Fruit fly (Drosophila melanogaster) whole organism, prepupa: ENCODE measurements around the gene eIF4E1.
A peak's percentile ranks its signal among the peaks of the same experiment; 100 is the strongest.

ENCODE experiments used
- Blimp-1 ChIP-seq: fragments of 200-800 bp; sonication (Bioruptor generic); optimal IDR thresholded peaks from 3 replicates; lab custom pipeline; 2017; ENCODE audit warnings: missing biosample characterization, missing genetic modification characterization, mild to moderate bottlenecking, moderate library complexity, missing genetic modification reagents
- CG10631 ChIP-seq: fragments of 200-800 bp; sonication (Bioruptor generic); optimal IDR thresholded peaks from 2 replicates; lab custom pipeline; 2016; ENCODE audit warnings: missing biosample characterization, missing genetic modification characterization
- CG10669 ChIP-seq: fragments of 200-800 bp; sonication (Bioruptor generic); optimal IDR thresholded peaks from 3 replicates; lab custom pipeline; 2018; ENCODE audit warnings: missing biosample characterization, mild to moderate bottlenecking, missing genetic modification characterization, moderate library complexity
- CG11294 ChIP-seq: fragments of 200-800 bp; sonication (Bioruptor generic); IDR thresholded peaks from 2 replicates; pipeline ENCODE4 v1.3.6; 2022; ENCODE audit warnings: missing biosample characterization, missing genetic modification characterization
- CG11762 ChIP-seq: fragments of 200-800 bp; sonication (Bioruptor generic); optimal IDR thresholded peaks from 3 replicates; lab custom pipeline; 2016; ENCODE audit warnings: missing biosample characterization, missing genetic modification characterization; ENCODE audit not compliant: insufficient read depth
- CG11902 ChIP-seq: fragments of 200-800 bp; sonication (Bioruptor generic); optimal IDR thresholded peaks from 3 replicates; lab custom pipeline; 2016; ENCODE audit warnings: missing biosample characterization, missing genetic modification characterization
- CG1621 ChIP-seq: fragments of 200-800 bp; sonication (Bioruptor generic); optimal IDR thresholded peaks from 3 replicates; lab custom pipeline; 2018; ENCODE audit warnings: missing biosample characterization, mild to moderate bottlenecking, missing genetic modification characterization
- CG16779 ChIP-seq: fragments of 200-800 bp; sonication (Bioruptor generic); optimal IDR thresholded peaks from 3 replicates; lab custom pipeline; 2017; ENCODE audit warnings: missing biosample characterization, mild to moderate bottlenecking, missing genetic modification characterization
- CG3032 ChIP-seq: fragments of 200-800 bp; optimal IDR thresholded peaks from 2 replicates; lab custom pipeline; 2019; ENCODE audit warnings: missing biosample characterization, mild to moderate bottlenecking, missing genetic modification characterization, moderate library complexity
- CG31627 ChIP-seq: fragments of 200-800 bp; sonication (Bioruptor generic); optimal IDR thresholded peaks from 3 replicates; lab custom pipeline; 2016; ENCODE audit warnings: missing biosample characterization, missing genetic modification characterization
- CG34406 ChIP-seq: fragments of 200-800 bp; sonication (Bioruptor generic); optimal IDR thresholded peaks from 3 replicates; lab custom pipeline; 2016; ENCODE audit warnings: missing biosample characterization, missing genetic modification characterization
- CG3919 ChIP-seq: fragments of 200-800 bp; sonication (Bioruptor generic); optimal IDR thresholded peaks from 3 replicates; lab custom pipeline; 2016; ENCODE audit warnings: missing biosample characterization, missing genetic modification characterization
- CG4318 ChIP-seq: fragments of 200-800 bp; sonication (Bioruptor generic); optimal IDR thresholded peaks from 3 replicates; lab custom pipeline; 2017; ENCODE audit warnings: missing biosample characterization, mild to moderate bottlenecking, missing genetic modification characterization
- CG6163 ChIP-seq: fragments of 200-800 bp; sonication (Bioruptor generic); IDR thresholded peaks from 3 replicates; pipeline ENCODE4 v1.3.6; 2022; ENCODE audit warnings: missing biosample characterization, missing genetic modification characterization
- CG6276 ChIP-seq: fragments of 200-800 bp; sonication (Bioruptor generic); optimal IDR thresholded peaks from 2 replicates; lab custom pipeline; 2017; ENCODE audit warnings: missing biosample characterization, mild to moderate bottlenecking, missing genetic modification characterization
- CG6792 ChIP-seq: fragments of 200-800 bp; sonication (Bioruptor generic); optimal IDR thresholded peaks from 3 replicates; lab custom pipeline; 2016; ENCODE audit warnings: missing biosample characterization, missing genetic modification characterization
- CG6854 ChIP-seq: fragments of 200-800 bp; sonication (Bioruptor generic); optimal IDR thresholded peaks from 2 replicates; lab custom pipeline; 2017; ENCODE audit warnings: missing biosample characterization, mild to moderate bottlenecking, missing genetic modification characterization
- CG7368 ChIP-seq: fragments of 200-800 bp; sonication (Bioruptor generic); optimal IDR thresholded peaks from 3 replicates; lab custom pipeline; 2016; ENCODE audit warnings: missing biosample characterization, missing genetic modification characterization
- CG8119 ChIP-seq: fragments of 200-800 bp; sonication (Bioruptor generic); IDR thresholded peaks from 3 replicates; pipeline ENCODE4 v1.3.6; 2022; ENCODE audit warnings: missing biosample characterization, missing genetic modification characterization
- CG8319 ChIP-seq: fragments of 200-800 bp; sonication (Bioruptor generic); optimal IDR thresholded peaks from 3 replicates; lab custom pipeline; 2016; ENCODE audit warnings: missing biosample characterization, missing genetic modification characterization
- CG8632 ChIP-seq: fragments of 200-800 bp; sonication (Bioruptor generic); optimal IDR thresholded peaks from 3 replicates; lab custom pipeline; 2016; ENCODE audit warnings: missing biosample characterization, missing genetic modification characterization
- CG9139 ChIP-seq: fragments of 200-800 bp; sonication (Bioruptor generic); optimal IDR thresholded peaks from 3 replicates; lab custom pipeline; 2017; ENCODE audit warnings: missing biosample characterization, mild to moderate bottlenecking, missing genetic modification characterization
- Eip93F ChIP-seq: fragments of 200-800 bp; sonication (Bioruptor generic); optimal IDR thresholded peaks from 2 replicates; lab custom pipeline; 2016; ENCODE audit warnings: missing biosample characterization, mild to moderate bottlenecking, missing genetic modification characterization
- Ets21C ChIP-seq: fragments of 200-800 bp; sonication (Bioruptor generic); optimal IDR thresholded peaks from 3 replicates; lab custom pipeline; 2016; ENCODE audit warnings: missing biosample characterization, missing genetic modification characterization
- Ets96B ChIP-seq: fragments of 200-800 bp; optimal IDR thresholded peaks from 2 replicates; lab custom pipeline; 2019; ENCODE audit warnings: missing biosample characterization, mild to moderate bottlenecking, missing genetic modification characterization, moderate library complexity
- Gug ChIP-seq: fragments of 200-800 bp; sonication (Bioruptor generic); IDR thresholded peaks from 2 replicates; pipeline ENCODE4 v1.3.6; 2022; ENCODE audit warnings: missing biosample characterization, missing genetic modification characterization
- Hr4 ChIP-seq: fragments of 200-800 bp; sonication (Bioruptor generic); optimal IDR thresholded peaks from 3 replicates; lab custom pipeline; 2016; ENCODE audit warnings: missing biosample characterization, missing genetic modification characterization
- Lpt ChIP-seq: fragments of 200-800 bp; sonication (Bioruptor generic); optimal IDR thresholded peaks from 3 replicates; lab custom pipeline; 2016; ENCODE audit warnings: missing biosample characterization, missing genetic modification characterization
- Met ChIP-seq: fragments of 200-800 bp; sonication (Bioruptor generic); optimal IDR thresholded peaks from 3 replicates; lab custom pipeline; 2016; ENCODE audit warnings: missing biosample characterization, missing genetic modification characterization
- OdsH ChIP-seq: fragments of 200-800 bp; sonication (Bioruptor generic); optimal IDR thresholded peaks from 3 replicates; lab custom pipeline; 2016; ENCODE audit warnings: missing biosample characterization, missing genetic modification characterization
- Smox ChIP-seq: fragments of 200-800 bp; sonication (Bioruptor generic); optimal IDR thresholded peaks from 3 replicates; lab custom pipeline; 2016; ENCODE audit warnings: missing biosample characterization, missing genetic modification characterization
- Sox102F ChIP-seq: fragments of 200-800 bp; sonication (Bioruptor generic); optimal IDR thresholded peaks from 2 replicates; lab custom pipeline; 2016; ENCODE audit warnings: missing biosample characterization, mild to moderate bottlenecking, missing genetic modification characterization
- Sox14 ChIP-seq: fragments of 200-800 bp; sonication (Bioruptor generic); optimal IDR thresholded peaks from 3 replicates; lab custom pipeline; 2016; ENCODE audit warnings: missing biosample characterization, missing genetic modification characterization
- Sox15 ChIP-seq: fragments of 200-800 bp; sonication (Bioruptor generic); optimal IDR thresholded peaks from 3 replicates; lab custom pipeline; 2016; ENCODE audit warnings: missing biosample characterization, missing genetic modification characterization
- achi ChIP-seq: fragments of 200-800 bp; sonication (Bioruptor generic); optimal IDR thresholded peaks from 3 replicates; lab custom pipeline; 2016; ENCODE audit warnings: missing biosample characterization, missing genetic modification characterization
- acj6 ChIP-seq: fragments of 200-800 bp; sonication (Bioruptor generic); optimal IDR thresholded peaks from 3 replicates; lab custom pipeline; 2016; ENCODE audit warnings: missing biosample characterization, missing genetic modification characterization
- dsx ChIP-seq: fragments of 200-800 bp; optimal IDR thresholded peaks from 3 replicates; lab custom pipeline; 2019; ENCODE audit warnings: missing biosample characterization, mild to moderate bottlenecking, missing genetic modification characterization, moderate library complexity; ENCODE audit not compliant: poor library complexity, severe bottlenecking
- eg ChIP-seq: fragments of 200-800 bp; sonication (Bioruptor generic); IDR thresholded peaks from 3 replicates; pipeline ENCODE4 v1.3.6; 2022; ENCODE audit warnings: missing biosample characterization, missing genetic modification characterization
- fd59A ChIP-seq: fragments of 200-800 bp; sonication (Bioruptor generic); optimal IDR thresholded peaks from 2 replicates; lab custom pipeline; 2017; ENCODE audit warnings: missing biosample characterization, mild to moderate bottlenecking, missing genetic modification characterization, missing genetic modification reagents
- fd85E ChIP-seq: fragments of 200-800 bp; sonication (Bioruptor generic); optimal IDR thresholded peaks from 3 replicates; lab custom pipeline; 2016; ENCODE audit warnings: missing biosample characterization, missing genetic modification characterization
- fkh ChIP-seq: fragments of 200-800 bp; sonication (Bioruptor generic); optimal IDR thresholded peaks from 3 replicates; lab custom pipeline; 2017; ENCODE audit warnings: missing biosample characterization, mild to moderate bottlenecking, missing genetic modification characterization, moderate library complexity
- net ChIP-seq: fragments of 200-800 bp; sonication (Bioruptor generic); optimal IDR thresholded peaks from 3 replicates; lab custom pipeline; 2016; ENCODE audit warnings: missing biosample characterization, missing genetic modification characterization
- salr ChIP-seq, 2 experiments: fragments of 200-800 bp; sonication (Bioruptor generic); optimal IDR thresholded peaks; 3 replicates each; lab custom pipeline; 2016 to 2018; ENCODE audit warnings: missing biosample characterization in 2 of 2, missing genetic modification characterization in 2 of 2, mild to moderate bottlenecking in 1 of 2
- ss ChIP-seq, 2 experiments: fragments of 200-800 bp; sonication (Bioruptor generic); optimal IDR thresholded peaks; 2 replicates in 1 of 2; 3 replicates in 1 of 2; lab custom pipeline; 2017 to 2018; ENCODE audit warnings: mild to moderate bottlenecking in 2 of 2, missing biosample characterization in 2 of 2, missing genetic modification characterization in 2 of 2, moderate library complexity in 1 of 2
- svp ChIP-seq: fragments of 200-800 bp; sonication (Bioruptor generic); peaks from one replicate; lab custom pipeline; 2016; ENCODE audit warnings: missing biosample characterization, missing genetic modification characterization
- topi ChIP-seq: fragments of 200-800 bp; sonication (Bioruptor generic); optimal IDR thresholded peaks from 3 replicates; lab custom pipeline; 2016; ENCODE audit warnings: missing biosample characterization, missing genetic modification characterization

Gene eIF4E1

dm6 chr3L:9375130-9375529 is 27.1 kb downstream of the eIF4E1 start, which contains the start of gene CG4461:
TSS of gene CG4461 (plus strand) at chr3L:9375430.
- TF ChIP-seq Smox (GFP tag; lab: Kevin White, UChicago) (no peak), topi (GFP tag; lab: Kevin White, UChicago) (no peak), salr (GFP tag; optimal IDR thresholded peaks at IDR 0.05; lab: Kevin White, UChicago) (no peak), Lpt (GFP tag; lab: Kevin White, UChicago) (no peak), Met (GFP tag; lab: Kevin White, UChicago) (no peak), CG8319 (GFP tag; lab: Kevin White, UChicago) (no peak), fd85E (GFP tag; lab: Kevin White, UChicago) (no peak), CG6854 (GFP tag; lab: Kevin White, UChicago) (no peak), fd59A (GFP tag; lab: Kevin White, UChicago) (no peak), CG1621 (no peak), OdsH (GFP tag; lab: Kevin White, UChicago) (no peak), CG6163 (GFP tag; lab: Robert Waterston, UW) (no peak), CG11294 (GFP tag; lab: Robert Waterston, UW) (no peak), CG8632 (GFP tag; lab: Kevin White, UChicago) (no peak), CG6276 (GFP tag; lab: Kevin White, UChicago) (no peak), CG34406 (GFP tag; lab: Kevin White, UChicago) (no peak), CG3032 (no peak)

DNA sequence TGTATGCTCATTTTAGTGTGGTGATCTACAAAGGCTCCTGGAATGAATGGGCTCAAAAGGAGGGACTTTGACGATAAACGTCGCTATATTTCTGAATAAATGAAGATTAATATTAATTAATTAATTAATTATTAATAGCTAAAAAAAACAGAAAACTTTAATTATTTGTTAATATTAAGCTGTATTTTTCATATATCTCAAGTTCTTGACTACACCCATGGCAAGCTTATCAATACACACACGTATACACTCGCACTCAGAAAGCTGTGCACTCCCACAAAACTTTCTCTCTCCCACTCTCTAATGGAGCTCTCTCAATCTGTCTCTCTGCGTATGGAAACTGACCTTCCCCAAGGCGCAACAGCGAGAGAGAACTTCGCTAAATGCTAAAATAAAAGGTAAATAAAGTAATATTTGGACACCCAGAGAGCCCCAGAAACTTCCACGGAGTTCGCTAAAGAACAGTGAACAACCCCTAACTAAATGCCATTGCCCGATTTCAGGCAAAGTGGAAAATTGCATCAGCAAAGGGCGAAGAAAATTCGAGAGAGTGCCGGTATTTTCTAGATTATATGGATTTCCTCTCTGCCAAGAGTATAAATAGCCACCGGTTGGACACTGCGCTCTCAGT is 28.8 kb downstream of the eIF4E1 start:
- peak; percentile 81 for TF ChIP-seq topi (GFP tag; lab: Kevin White, UChicago)
- peak; percentile 71 for TF ChIP-seq CG6792 (GFP tag; lab: Kevin White, UChicago)
- TF ChIP-seq acj6 (GFP tag; lab: Kevin White, UChicago): peak; percentile 83
- TF ChIP-seq CG9139 (GFP tag; lab: Kevin White, UChicago): peak; percentile 53
- peak; percentile 27 for TF ChIP-seq Blimp-1 (GFP tag; lab: Kevin White, UChicago)
- peak; percentile 84 for TF ChIP-seq Hr4
- TF ChIP-seq dsx (GFP tag; lab: Kevin White, UChicago): no peak
- peak; percentile 81 for TF ChIP-seq Met (GFP tag; lab: Kevin White, UChicago)
- peak; percentile 73 for TF ChIP-seq CG11294 (GFP tag; lab: Robert Waterston, UW)
- peak; percentile 4 for TF ChIP-seq Ets21C (GFP tag; lab: Kevin White, UChicago)
- TF ChIP-seq ss (GFP tag; optimal IDR thresholded peaks at IDR 0.05; lab: Kevin White, UChicago): no peak
- TF ChIP-seq CG10631 (GFP tag; lab: Kevin White, UChicago): peak; percentile 83
- peak; percentile 62 for TF ChIP-seq Lpt (GFP tag; lab: Kevin White, UChicago)
- TF ChIP-seq CG10669 (GFP tag; lab: Kevin White, UChicago): peak; percentile 69
- peak; percentile 65 for TF ChIP-seq CG7368 (GFP tag; lab: Kevin White, UChicago)
- peak; percentile 82 for TF ChIP-seq svp (GFP tag; lab: Kevin White, UChicago)
- peak; percentile 62 for TF ChIP-seq CG3032
- peak; percentile 65 for TF ChIP-seq Sox102F (GFP tag; lab: Kevin White, UChicago)
- TF ChIP-seq fd85E (GFP tag; lab: Kevin White, UChicago): peak; percentile 0
- TF ChIP-seq CG34406 (GFP tag; lab: Kevin White, UChicago): peak; percentile 79
- peak; percentile 78 for TF ChIP-seq Gug (GFP tag; lab: Robert Waterston, UW)
- peak; percentile 86 for TF ChIP-seq eg (GFP tag; lab: Robert Waterston, UW)
- peak; percentile 69 for TF ChIP-seq Sox14
- TF ChIP-seq fkh (GFP tag; lab: Kevin White, UChicago): peak; percentile 20
- TF ChIP-seq Ets96B (tag; lab: Kevin White, UChicago): peak; percentile 69
- peak; percentile 39 for TF ChIP-seq CG11902 (GFP tag; lab: Kevin White, UChicago)
- TF ChIP-seq CG8119 (GFP tag; lab: Robert Waterston, UW): peak; percentile 91
- TF ChIP-seq fd59A (GFP tag; lab: Kevin White, UChicago): peak; percentile 50
- TF ChIP-seq Eip93F: peak; percentile 25
- TF ChIP-seq Smox (GFP tag; lab: Kevin White, UChicago): peak; percentile 84
- peak; percentile 18 for TF ChIP-seq CG6854 (GFP tag; lab: Kevin White, UChicago)
- TF ChIP-seq CG3919 (GFP tag; lab: Kevin White, UChicago): peak; percentile 86
- TF ChIP-seq achi (GFP tag; lab: Kevin White, UChicago): peak; percentile 83
- TF ChIP-seq CG16779 (tag; lab: Kevin White, UChicago): peak; percentile 72
- TF ChIP-seq CG4318 (GFP tag; lab: Kevin White, UChicago): peak; percentile 73
- peak; percentile 64 for TF ChIP-seq net (GFP tag; lab: Kevin White, UChicago)
- peak; percentile 8 to 56 for TF ChIP-seq salr (GFP tag; optimal IDR thresholded peaks at IDR 0.05; lab: Kevin White, UChicago)
- peak; percentile 77 for TF ChIP-seq CG8632 (GFP tag; lab: Kevin White, UChicago)
- TF ChIP-seq CG31627 (GFP tag; lab: Kevin White, UChicago): peak; percentile 43
- peak; percentile 68 for TF ChIP-seq CG11762 (GFP tag; lab: Kevin White, UChicago)
- peak; percentile 7 for TF ChIP-seq Sox15 (GFP tag; lab: Kevin White, UChicago)
